Worm (Caenorhabditis elegans) whole organism, L4/young adult: ENCODE measurements around the gene tsg-101.

Source experiments
- W03F9.2 ChIP-seq: fragments of 150-350 bp; optimal IDR thresholded peaks from 2 replicates; lab custom pipeline; 2014; ENCODE audit warnings: missing biosample characterization, missing genetic modification characterization
- dao-5 ChIP-seq: sonication (generic microtip); optimal IDR thresholded peaks from 2 replicates; lab custom pipeline; 2016; ENCODE audit warnings: missing genotype, missing genetic modification characterization, moderate library complexity, missing compliant biosample characterization
- him-1 ChIP-seq: sonication (generic microtip); optimal IDR thresholded peaks from 2 replicates; lab custom pipeline; 2016; ENCODE audit warnings: missing genotype, missing genetic modification reagents, missing genetic modification characterization, missing compliant biosample characterization

tsg-101 gene

DNA sequence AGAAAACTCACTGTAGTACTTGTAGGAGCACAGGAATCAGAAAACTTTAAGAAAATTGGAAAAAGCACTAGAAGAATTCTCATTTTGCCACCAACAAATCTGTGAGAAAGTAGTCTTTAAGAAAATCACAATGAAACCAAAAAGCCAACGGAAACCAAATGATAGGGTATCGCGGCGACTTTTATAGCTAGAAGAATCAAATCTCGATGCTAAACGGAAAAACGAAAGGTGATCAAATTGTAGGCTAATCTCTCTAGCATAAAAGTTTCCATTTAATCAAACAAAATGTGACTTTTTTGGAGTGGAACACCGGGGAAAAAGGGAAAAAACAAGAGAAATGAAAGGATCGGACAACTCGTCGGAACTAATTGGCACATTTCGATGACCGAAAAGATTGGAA lies 18.0 kb downstream of the tsg-101 start, which contains the start of gene C09G12.17:
TSS of gene C09G12.17 (minus strand) at position 101 of the 400 bp plus-strand sequence.
- TF ChIP-seq W03F9.2 (tag; lab: Kevin White, UChicago) (no peak), him-1 (tag; lab: Kevin White, UChicago) (no peak), dao-5 (tag; lab: Kevin White, UChicago) (no peak)

DNA sequence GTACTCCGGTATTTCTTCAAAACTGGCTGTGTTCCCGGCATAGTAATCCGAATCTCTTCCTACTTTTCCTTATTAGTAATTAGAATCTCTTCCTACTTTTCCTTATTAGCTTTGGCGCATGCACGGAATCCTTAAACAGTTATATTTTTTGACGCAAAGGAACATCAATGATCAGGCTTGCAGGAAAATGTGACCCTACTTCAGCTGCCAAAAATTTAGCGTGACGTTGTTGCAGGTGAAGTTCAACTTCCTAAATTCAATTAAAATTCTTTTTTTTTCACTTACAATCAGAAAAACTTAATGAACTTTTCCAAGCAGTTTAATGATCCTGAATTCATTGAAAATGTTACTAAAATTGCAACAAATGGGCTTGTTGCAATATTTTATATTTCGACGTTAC lies 21.1 kb downstream of the tsg-101 start, which contains the start of gene srz-79:
TSS of gene srz-79 (plus strand) at position 301 of the 400 bp plus-strand sequence.
- TF ChIP-seq dao-5 (tag; lab: Kevin White, UChicago): no peak

ce11 chrIV:3491477-3491876 lies 22.9 kb downstream of the tsg-101 start, which contains the start of gene srz-78:
TSS of gene srz-78 (plus strand) at chrIV:3491777.
- TF ChIP-seq him-1 (tag; lab: Kevin White, UChicago) (no peak), dao-5 (tag; lab: Kevin White, UChicago) (no peak), W03F9.2 (tag; lab: Kevin White, UChicago) (no peak)

ce11 chrIV:3482195-3482959 lies 32.0 kb downstream of the tsg-101 start, which contains the start of gene srz-82:
TSS of gene srz-82 (plus strand) at chrIV:3482895.
- TF ChIP-seq W03F9.2 (tag; lab: Kevin White, UChicago) (no peak), him-1 (tag; lab: Kevin White, UChicago) (no peak), dao-5 (tag; lab: Kevin White, UChicago) (no peak)

- no peak for TF ChIP-seq W03F9.2 (tag; lab: Kevin White, UChicago)
- no peak for TF ChIP-seq him-1 (tag; lab: Kevin White, UChicago)
- no peak for TF ChIP-seq dao-5 (tag; lab: Kevin White, UChicago)
Measured at ce11 chrIV:3481760-3482159, 32.6 kb downstream of the tsg-101 start, which contains the start of gene srz-37. TSS of gene srz-37 (minus strand) at chrIV:3481860.

ce11 chrIV:3478911-3479385 lies 35.4 kb downstream of the tsg-101 start, which contains the start of the genes srz-70 and C09G12.5:
TSS of gene srz-70 (minus strand) at chrIV:3479011.
TSS of gene C09G12.5 (plus strand) at chrIV:3479335.
- TF ChIP-seq W03F9.2 (tag; lab: Kevin White, UChicago) (no peak), him-1 (tag; lab: Kevin White, UChicago) (no peak), dao-5 (tag; lab: Kevin White, UChicago) (no peak)

ce11 chrIV:3477124-3477523 lies 37.2 kb downstream of the tsg-101 start, which contains the start of gene srz-69:
TSS of gene srz-69 (minus strand) at chrIV:3477224.
- no peak for TF ChIP-seq him-1 (tag; lab: Kevin White, UChicago)
- TF ChIP-seq dao-5 (tag; lab: Kevin White, UChicago): no peak
- TF ChIP-seq W03F9.2 (tag; lab: Kevin White, UChicago): no peak

- TF ChIP-seq him-1 (tag; lab: Kevin White, UChicago) (no peak), W03F9.2 (tag; lab: Kevin White, UChicago) (no peak), dao-5 (tag; lab: Kevin White, UChicago) (no peak)
Measured at ce11 chrIV:3469742-3470141, 44.6 kb downstream of the tsg-101 start, which contains the start of gene F58E2.2. TSS of gene F58E2.2 (plus strand) at chrIV:3470042.

DNA sequence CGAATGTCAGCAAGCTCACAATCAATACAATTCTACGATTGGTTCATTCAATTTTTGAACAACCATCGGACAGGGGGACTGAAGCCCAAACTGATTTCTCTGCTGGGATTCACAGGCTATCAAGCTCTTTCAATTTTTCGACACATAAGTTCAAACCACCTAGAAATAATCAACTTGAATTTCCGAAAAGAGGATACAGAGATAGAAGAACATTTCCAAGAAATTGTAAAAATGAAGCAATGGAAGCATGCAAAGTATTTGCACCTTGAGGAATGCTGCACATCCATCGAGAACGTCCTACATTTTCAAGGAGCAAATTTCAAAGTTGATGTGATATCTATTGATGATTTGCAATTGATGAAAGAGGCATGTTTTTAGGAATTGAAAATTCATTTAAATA lies 46.6 kb downstream of the tsg-101 start:
- no peak for TF ChIP-seq dao-5 (tag; lab: Kevin White, UChicago)
- TF ChIP-seq W03F9.2 (tag; lab: Kevin White, UChicago): no peak
- TF ChIP-seq him-1 (tag; lab: Kevin White, UChicago): no peak

DNA sequence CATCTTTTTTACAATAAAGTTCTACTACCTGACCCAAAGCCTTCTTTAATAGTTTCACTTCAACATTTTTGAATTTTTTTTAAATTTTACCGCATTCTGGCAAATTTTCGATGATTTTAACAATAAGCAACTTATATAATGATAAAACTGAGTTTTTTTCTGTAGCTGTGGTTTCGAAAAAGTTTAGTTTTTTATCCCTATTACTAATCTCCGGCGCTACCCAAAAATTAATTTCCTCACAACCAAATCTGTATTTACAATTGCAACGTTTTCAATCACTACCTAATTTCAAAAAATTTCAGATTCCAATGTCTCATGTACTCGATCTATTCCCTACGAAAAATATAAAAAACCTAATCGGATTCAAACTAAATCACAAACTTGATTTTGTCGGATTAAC lies 47.2 kb downstream of the tsg-101 start, which contains the start of gene F58E2.3:
TSS of gene F58E2.3 (plus strand) at position 301 of the 400 bp plus-strand sequence.
- no peak for TF ChIP-seq dao-5 (tag; lab: Kevin White, UChicago)
- no peak for TF ChIP-seq W03F9.2 (tag; lab: Kevin White, UChicago)
- no peak for TF ChIP-seq him-1 (tag; lab: Kevin White, UChicago)

- TF ChIP-seq him-1 (tag; lab: Kevin White, UChicago) (no peak), W03F9.2 (tag; lab: Kevin White, UChicago) (no peak), dao-5 (tag; lab: Kevin White, UChicago) (no peak)
Measured at ce11 chrIV:3463254-3463653, 51.1 kb downstream of the tsg-101 start, which contains the start of gene F58E2.4. TSS of gene F58E2.4 (plus strand) at chrIV:3463387.
